Worm (Caenorhabditis elegans) whole organism, L4 larva: ENCODE results near the gene K08F9.4.

Experiments used
- F26F4.8 ChIP-seq: fragments of 200-800 bp; sonication (Bioruptor generic); conservative IDR thresholded peaks from 2 replicates; pipeline ENCODE4 v1.3.6; 2022; ENCODE audit warnings: missing genetic modification characterization, missing compliant biosample characterization
- F37D6.2 ChIP-seq: sonication (generic microtip); optimal IDR thresholded peaks from 2 replicates; lab custom pipeline; 2016; ENCODE audit warnings: mild to moderate bottlenecking, missing genetic modification characterization, missing compliant biosample characterization
- F44E2.7 ChIP-seq: fragments of 200-800 bp; sonication (Bioruptor generic); IDR thresholded peaks from 2 replicates; pipeline ENCODE4 v2.1.2; 2022; ENCODE audit warnings: missing genetic modification characterization, missing compliant biosample characterization
- T20F7.1 ChIP-seq: fragments of 200-800 bp; sonication (Bioruptor generic); optimal IDR thresholded peaks from 2 replicates; lab custom pipeline; 2018; ENCODE audit warnings: mild to moderate bottlenecking, missing genetic modification characterization, missing compliant biosample characterization
- Y5F2A.4 ChIP-seq: fragments of 200-800 bp; sonication (Bioruptor generic); optimal IDR thresholded peaks from 2 replicates; lab custom pipeline; 2018; ENCODE audit warnings: mild to moderate bottlenecking, missing genetic modification characterization, missing compliant biosample characterization
- Y75B8A.6 ChIP-seq: fragments of 200-800 bp; sonication (Bioruptor generic); IDR thresholded peaks from 2 replicates; pipeline ENCODE4 v1.3.6; 2022; ENCODE audit warnings: missing genetic modification reagents, missing genetic modification characterization, missing compliant biosample characterization
- aha-1 ChIP-seq: fragments of 150-350 bp; peaks from one replicate; lab custom pipeline; 2014; ENCODE audit warnings: missing biosample characterization, missing genetic modification characterization
- ama-1 ChIP-seq: fragments of 150-350 bp; optimal IDR thresholded peaks from 2 replicates; lab custom pipeline; 2014; ENCODE audit warnings: inconsistent platforms, mixed read lengths
- arid-1 ChIP-seq: fragments of 200-800 bp; sonication (Bioruptor generic); conservative IDR thresholded peaks from 2 replicates; pipeline ENCODE4 v1.3.6; 2022; ENCODE audit warnings: missing genetic modification reagents, missing genetic modification characterization, missing compliant biosample characterization
- ceh-20 ChIP-seq: fragments of 200-800 bp; sonication (Bioruptor generic); IDR thresholded peaks from 2 replicates; pipeline ENCODE4 v1.3.6; 2022; ENCODE audit warnings: missing genetic modification reagents, missing genetic modification characterization, missing compliant biosample characterization
- ceh-62 ChIP-seq: sonication (generic microtip); optimal IDR thresholded peaks from 2 replicates; lab custom pipeline; 2017; ENCODE audit warnings: missing biosample characterization, missing genetic modification characterization
- ceh-82 ChIP-seq: sonication (generic microtip); optimal IDR thresholded peaks from 2 replicates; lab custom pipeline; 2017; ENCODE audit warnings: missing biosample characterization, missing genetic modification characterization
- cey-2 ChIP-seq: sonication (generic microtip); optimal IDR thresholded peaks from 3 replicates; lab custom pipeline; 2017; ENCODE audit warnings: missing genetic modification characterization, mild to moderate bottlenecking, missing compliant biosample characterization, antibody characterized with exemption, borderline replicate concordance; ENCODE audit not compliant: insufficient read depth
- daf-12 ChIP-seq: fragments of 150-350 bp; optimal IDR thresholded peaks from 2 replicates; lab custom pipeline; 2014; ENCODE audit warnings: missing biosample characterization, missing genetic modification reagents, missing genetic modification characterization
- dmd-6 ChIP-seq: fragments of 200-800 bp; sonication (Bioruptor generic); IDR thresholded peaks from 2 replicates; pipeline ENCODE4 v1.3.6; 2022; ENCODE audit warnings: missing genetic modification reagents, missing genetic modification characterization, missing compliant biosample characterization
- dpl-1 ChIP-seq: fragments of 150-350 bp; optimal IDR thresholded peaks from 2 replicates; lab custom pipeline; 2014; ENCODE audit warnings: missing biosample characterization, missing genetic modification reagents, missing genetic modification characterization
- duxl-1 ChIP-seq: sonication (generic microtip); optimal IDR thresholded peaks from 2 replicates; lab custom pipeline; 2016; ENCODE audit warnings: mild to moderate bottlenecking, missing genetic modification characterization, moderate library complexity, missing compliant biosample characterization; ENCODE audit not compliant: poor library complexity
- dve-1 ChIP-seq: sonication (generic microtip); optimal IDR thresholded peaks from 2 replicates; lab custom pipeline; 2017; ENCODE audit warnings: antibody characterized with exemption, mild to moderate bottlenecking, missing genetic modification characterization, missing compliant biosample characterization; ENCODE audit not compliant: insufficient read depth
- egl-27 ChIP-seq: sonication (generic microtip); optimal IDR thresholded peaks from 3 replicates; lab custom pipeline; 2017; ENCODE audit warnings: missing biosample characterization, missing genetic modification reagents, missing genetic modification characterization
- fos-1 ChIP-seq: fragments of 150-350 bp; optimal IDR thresholded peaks from 2 replicates; lab custom pipeline; 2014; ENCODE audit warnings: missing biosample characterization, missing genetic modification characterization
- gei-8 ChIP-seq: fragments of 200-800 bp; sonication (Bioruptor generic); optimal IDR thresholded peaks from 2 replicates; lab custom pipeline; 2018; ENCODE audit warnings: mild to moderate bottlenecking, missing genetic modification characterization, missing compliant biosample characterization
- hif-1 ChIP-seq, 2 experiments: sonication (generic microtip); optimal IDR thresholded peaks; 2 replicates each; lab custom pipeline; 2016 to 2017; ENCODE audit warnings: missing compliant biosample characterization in 2 of 2, missing genetic modification characterization in 2 of 2, missing genetic modification reagents in 2 of 2, missing genotype in 2 of 2, mild to moderate bottlenecking in 1 of 2
- hlh-30 ChIP-seq: sonication (generic microtip); optimal IDR thresholded peaks from 2 replicates; lab custom pipeline; 2017; ENCODE audit warnings: antibody characterized with exemption, mild to moderate bottlenecking, missing genetic modification characterization, missing compliant biosample characterization; ENCODE audit not compliant: insufficient read depth
- hmg-1.1 ChIP-seq: fragments of 200-800 bp; sonication (Bioruptor generic); IDR thresholded peaks from 2 replicates; pipeline ENCODE4 v1.3.6; 2022; ENCODE audit warnings: missing genetic modification reagents, missing genetic modification characterization, missing compliant biosample characterization
- lin-1 ChIP-seq: fragments of 200-800 bp; sonication (Bioruptor generic); IDR thresholded peaks from 2 replicates; pipeline ENCODE4 v1.3.6; 2022; ENCODE audit warnings: missing genetic modification reagents, missing genetic modification characterization, missing compliant biosample characterization
- lin-13 ChIP-seq: fragments of 150-350 bp; optimal IDR thresholded peaks from 2 replicates; lab custom pipeline; 2014; ENCODE audit warnings: missing biosample characterization, missing genetic modification reagents, missing genetic modification characterization
- lin-29 ChIP-seq: fragments of 200-800 bp; sonication (Bioruptor generic); IDR thresholded peaks from 2 replicates; pipeline ENCODE4 v1.3.6; 2022; ENCODE audit warnings: missing genetic modification reagents, missing genetic modification characterization, missing compliant biosample characterization
- lin-38 ChIP-seq: fragments of 200-800 bp; sonication (Bioruptor generic); IDR thresholded peaks from 2 replicates; pipeline ENCODE4 v1.3.6; 2022; ENCODE audit warnings: missing genetic modification reagents, missing genetic modification characterization, missing compliant biosample characterization
- madf-5 ChIP-seq, 2 experiments: fragments of 200-800 bp; sonication (Bioruptor generic); IDR thresholded peaks; 2 replicates each; pipeline ENCODE4 v1.3.6; 2022; ENCODE audit warnings: missing compliant biosample characterization in 2 of 2, missing genetic modification characterization in 2 of 2
- mes-2 ChIP-seq: sonication (generic microtip); optimal IDR thresholded peaks from 2 replicates; lab custom pipeline; 2016; ENCODE audit warnings: missing genotype, mild to moderate bottlenecking, missing genetic modification characterization, missing compliant biosample characterization; ENCODE audit not compliant: poor library complexity, severe bottlenecking
- mxl-2 ChIP-seq: fragments of 200-800 bp; sonication (Bioruptor generic); conservative IDR thresholded peaks from 2 replicates; pipeline ENCODE4 v1.3.6; 2022; ENCODE audit warnings: missing genetic modification reagents, missing genetic modification characterization, missing compliant biosample characterization
- nhr-102 ChIP-seq: sonication (generic microtip); optimal IDR thresholded peaks from 2 replicates; lab custom pipeline; 2016; ENCODE audit warnings: mild to moderate bottlenecking, missing genetic modification characterization, moderate library complexity, missing compliant biosample characterization
- nhr-237 ChIP-seq: sonication (generic microtip); optimal IDR thresholded peaks from 2 replicates; lab custom pipeline; 2017; ENCODE audit warnings: missing biosample characterization, missing genetic modification characterization
- nhr-25 ChIP-seq: sonication (generic microtip); optimal IDR thresholded peaks from 2 replicates; lab custom pipeline; 2017; ENCODE audit warnings: missing genetic modification characterization, mild to moderate bottlenecking, missing compliant biosample characterization, antibody characterized with exemption, moderate library complexity, borderline replicate concordance; ENCODE audit not compliant: insufficient read depth
- nhr-28 ChIP-seq: fragments of 150-350 bp; optimal IDR thresholded peaks from 2 replicates; lab custom pipeline; 2014; ENCODE audit warnings: missing biosample characterization, missing genetic modification characterization
- nhr-48 ChIP-seq: sonication (generic microtip); optimal IDR thresholded peaks from 2 replicates; lab custom pipeline; 2016; ENCODE audit warnings: mild to moderate bottlenecking, missing genetic modification characterization, missing compliant biosample characterization
- nhr-6 ChIP-seq: fragments of 150-350 bp; optimal IDR thresholded peaks from 2 replicates; lab custom pipeline; 2014; ENCODE audit warnings: missing biosample characterization, missing genetic modification characterization
- nhr-76 ChIP-seq: fragments of 150-350 bp; optimal IDR thresholded peaks from 2 replicates; lab custom pipeline; 2014; ENCODE audit warnings: missing biosample characterization, missing genetic modification characterization
- nhr-77 ChIP-seq: fragments of 150-350 bp; optimal IDR thresholded peaks from 2 replicates; lab custom pipeline; 2014; ENCODE audit warnings: missing biosample characterization, missing genetic modification characterization
- php-3 ChIP-seq: fragments of 200-800 bp; sonication (Bioruptor generic); IDR thresholded peaks from 2 replicates; pipeline ENCODE4 v1.3.6; 2022; ENCODE audit warnings: missing genetic modification reagents, missing genetic modification characterization, missing compliant biosample characterization
- sdz-12 ChIP-seq: fragments of 200-800 bp; sonication (Bioruptor generic); optimal IDR thresholded peaks from 2 replicates; lab custom pipeline; 2018; ENCODE audit warnings: mild to moderate bottlenecking, missing genetic modification characterization, missing compliant biosample characterization
- snpc-4 ChIP-seq: fragments of 150-350 bp; optimal IDR thresholded peaks from 2 replicates; lab custom pipeline; 2014; ENCODE audit warnings: missing biosample characterization, missing genetic modification characterization
- spr-1 ChIP-seq: sonication (generic microtip); optimal IDR thresholded peaks from 2 replicates; lab custom pipeline; 2016; ENCODE audit warnings: mild to moderate bottlenecking, missing genetic modification characterization, missing compliant biosample characterization
- tag-97 ChIP-seq: fragments of 200-800 bp; sonication (Bioruptor generic); IDR thresholded peaks from 2 replicates; pipeline ENCODE4 v1.3.6; 2022; ENCODE audit warnings: missing genetic modification characterization, missing compliant biosample characterization
- unc-130 ChIP-seq: sonication (generic microtip); optimal IDR thresholded peaks from 2 replicates; lab custom pipeline; 2016; ENCODE audit warnings: missing genetic modification reagents, missing genetic modification characterization, missing compliant biosample characterization
- unc-62 ChIP-seq, 3 experiments: fragments of 150-350 bp in 1 of 3; sonication (generic microtip); optimal IDR thresholded peaks in 2 of 3; peaks in 1 of 3; 1 replicate in 1 of 3; 2 replicates in 2 of 3; lab custom pipeline; 2014 to 2017; ENCODE audit warnings: missing biosample characterization in 3 of 3, missing genetic modification characterization in 3 of 3, missing genetic modification reagents in 3 of 3, missing genotype in 1 of 3
- zag-1 ChIP-seq: fragments of 150-350 bp; optimal IDR thresholded peaks from 2 replicates; lab custom pipeline; 2014; ENCODE audit warnings: missing biosample characterization, missing genetic modification characterization

The K08F9.4 gene

ce11 chrV:15143798-15144197 lies at the start of gene K08F9.4:
Gene K08F9.4 (plus strand): TSS chrV:15144019.
- TF ChIP-seq nhr-102 (tag; lab: Kevin White, UChicago) = no peak
- no peak for TF ChIP-seq Y75B8A.6 (GFP tag; lab: Robert Waterston, UW)
- peak; percentile 72 for TF ChIP-seq nhr-6 (tag; lab: Kevin White, UChicago)
- no peak for TF ChIP-seq ceh-20 (GFP tag; lab: Robert Waterston, UW)
- TF ChIP-seq sdz-12 (GFP tag; lab: Kevin White, UChicago) = no peak
- no peak for TF ChIP-seq ceh-82 (tag; lab: Kevin White, UChicago)
- no peak for TF ChIP-seq nhr-237
- TF ChIP-seq lin-1 = no peak
- no peak for TF ChIP-seq zag-1 (tag; lab: Kevin White, UChicago)
- no peak for TF ChIP-seq F26F4.8
- TF ChIP-seq nhr-48 = no peak
- TF ChIP-seq daf-12 (tag; lab: Kevin White, UChicago) = no peak
- no peak for TF ChIP-seq snpc-4 (tag; lab: Kevin White, UChicago)
- TF ChIP-seq ama-1 (lab: Kevin White, UChicago) = no peak
- no peak for TF ChIP-seq nhr-77 (tag; lab: Kevin White, UChicago)
- no peak for TF ChIP-seq Y5F2A.4 (GFP tag; lab: Kevin White, UChicago)
- no peak for TF ChIP-seq unc-130 (GFP tag; lab: Kevin White, UChicago)
- TF ChIP-seq duxl-1 (tag; lab: Kevin White, UChicago) = peak; percentile 18
- no peak for TF ChIP-seq ceh-62 (tag; lab: Kevin White, UChicago)
- no peak for TF ChIP-seq fos-1 (tag; lab: Kevin White, UChicago)
- peak; percentile 90 for TF ChIP-seq lin-38 (GFP tag; lab: Robert Waterston, UW)
- TF ChIP-seq mes-2 = peak; percentile 92
- TF ChIP-seq mxl-2 (GFP tag; lab: Robert Waterston, UW) = no peak
- no peak for TF ChIP-seq nhr-25 (tag; lab: Kevin White, UChicago)
- TF ChIP-seq dmd-6 (GFP tag; lab: Robert Waterston, UW) = no peak
- TF ChIP-seq lin-13 = peak; percentile 7
- TF ChIP-seq dve-1 = no peak
- no peak for TF ChIP-seq madf-5 (GFP tag; IDR thresholded peaks at IDR 0.05; lab: Robert Waterston, UW)
- no peak for TF ChIP-seq spr-1 (tag; lab: Kevin White, UChicago)
- TF ChIP-seq nhr-28 = peak; percentile 61
- TF ChIP-seq T20F7.1 (GFP tag; lab: Kevin White, UChicago) = peak; percentile 32
- no peak for TF ChIP-seq egl-27 (tag; lab: Kevin White, UChicago)
- peak; percentile 73 for TF ChIP-seq dpl-1 (GFP tag; lab: Kevin White, UChicago)

ce11 chrV:15094749-15095148 lies 49.1 kb upstream of the K08F9.4 start, which contains the start of gene srx-78:
Gene srx-78 (plus strand): TSS chrV:15095049.
- no peak for TF ChIP-seq php-3 (GFP tag; lab: Robert Waterston, UW)
- TF ChIP-seq lin-29 (GFP tag; lab: Robert Waterston, UW) = no peak
- no peak for TF ChIP-seq F44E2.7 (GFP tag; lab: Robert Waterston, UW)
- no peak for TF ChIP-seq F26F4.8
- no peak for TF ChIP-seq hlh-30 (tag; lab: Kevin White, UChicago)
- no peak for TF ChIP-seq hif-1 (tag; optimal IDR thresholded peaks at IDR 0.05; lab: Kevin White, UChicago)
- no peak for TF ChIP-seq nhr-25 (tag; lab: Kevin White, UChicago)
- no peak for TF ChIP-seq mes-2
- TF ChIP-seq cey-2 (tag; lab: Kevin White, UChicago) = no peak
- TF ChIP-seq tag-97 (GFP tag; lab: Robert Waterston, UW) = no peak
- no peak for TF ChIP-seq F37D6.2 (tag; lab: Kevin White, UChicago)
- TF ChIP-seq arid-1 = no peak
- no peak for TF ChIP-seq ceh-62 (tag; lab: Kevin White, UChicago)
- TF ChIP-seq nhr-76 (tag; lab: Kevin White, UChicago) = no peak
- no peak for TF ChIP-seq lin-13
- TF ChIP-seq aha-1 = no peak
- TF ChIP-seq nhr-6 (tag; lab: Kevin White, UChicago) = no peak
- TF ChIP-seq hmg-1.1 (GFP tag; lab: Robert Waterston, UW) = no peak
- no peak for TF ChIP-seq unc-62 (GFP tag; optimal IDR thresholded peaks at IDR 0.05 in 1 of 2; lab: Kevin White, UChicago)
- TF ChIP-seq unc-62 (tag; optimal IDR thresholded peaks at IDR 0.05; lab: Kevin White, UChicago) = no peak
- no peak for TF ChIP-seq gei-8 (GFP tag; lab: Kevin White, UChicago)
